Worm (Caenorhabditis elegans) whole organism, early embryonic: ENCODE measurements around the gene F14E5.8.

Experiments
- B0310.2 ChIP-seq: sonication (generic microtip); optimal IDR thresholded peaks from 2 replicates; lab custom pipeline; 2016; ENCODE audit warnings: mild to moderate bottlenecking, missing genetic modification characterization, missing compliant biosample characterization
- F13C5.2 ChIP-seq: sonication (generic microtip); optimal IDR thresholded peaks from 2 replicates; lab custom pipeline; 2017; ENCODE audit warnings: mild to moderate bottlenecking, missing genetic modification characterization, inconsistent platforms, missing compliant biosample characterization
- aly-1 ChIP-seq: sonication (generic microtip); optimal IDR thresholded peaks from 2 replicates; lab custom pipeline; 2016; ENCODE audit warnings: missing genetic modification characterization, missing compliant biosample characterization
- ama-1 ChIP-seq: fragments of 150-350 bp; optimal IDR thresholded peaks from 2 replicates; lab custom pipeline; 2014
- ceh-13 ChIP-seq: fragments of 200-800 bp; sonication (Bioruptor generic); optimal IDR thresholded peaks from 2 replicates; lab custom pipeline; 2018; ENCODE audit warnings: mild to moderate bottlenecking, missing genetic modification characterization, missing compliant biosample characterization
- ceh-36 ChIP-seq: sonication (generic microtip); optimal IDR thresholded peaks from 2 replicates; lab custom pipeline; 2016; ENCODE audit warnings: missing genetic modification characterization, inconsistent platforms, missing compliant biosample characterization
- ets-7 ChIP-seq: sonication (generic microtip); optimal IDR thresholded peaks from 2 replicates; lab custom pipeline; 2016; ENCODE audit warnings: missing genotype, missing genetic modification characterization, missing compliant biosample characterization
- flt-1 ChIP-seq: fragments of 200-800 bp; sonication (Bioruptor generic); IDR thresholded peaks from 2 replicates; pipeline ENCODE4 v1.3.6; 2022; ENCODE audit warnings: missing genetic modification characterization, missing compliant biosample characterization
- hmbx-1 ChIP-seq: sonication (generic microtip); optimal IDR thresholded peaks from 2 replicates; lab custom pipeline; 2016; ENCODE audit warnings: mild to moderate bottlenecking, missing genetic modification characterization, missing compliant biosample characterization
- hmg-4 ChIP-seq: fragments of 200-800 bp; sonication (Bioruptor generic); optimal IDR thresholded peaks from 2 replicates; lab custom pipeline; 2018; ENCODE audit warnings: mild to moderate bottlenecking, missing genetic modification characterization, missing compliant biosample characterization
- hnd-1 ChIP-seq: sonication (generic microtip); optimal IDR thresholded peaks from 2 replicates; lab custom pipeline; 2016; ENCODE audit warnings: missing genetic modification characterization, missing compliant biosample characterization
- pes-1 ChIP-seq: fragments of 200-800 bp; sonication (Bioruptor generic); IDR thresholded peaks from 2 replicates; pipeline ENCODE4 v1.3.6; 2022; ENCODE audit warnings: missing genetic modification reagents, missing genetic modification characterization, missing compliant biosample characterization
- scrt-1 ChIP-seq: fragments of 200-800 bp; sonication (Bioruptor generic); IDR thresholded peaks from 2 replicates; pipeline ENCODE4 v1.3.6; 2022; ENCODE audit warnings: missing genetic modification characterization, missing compliant biosample characterization
- sea-1 ChIP-seq: fragments of 200-800 bp; sonication (Bioruptor generic); conservative IDR thresholded peaks from 2 replicates; pipeline ENCODE4 v1.3.6; 2022; ENCODE audit warnings: missing genetic modification characterization, missing compliant biosample characterization
- tbx-11 ChIP-seq: fragments of 200-800 bp; sonication (Bioruptor generic); IDR thresholded peaks from 2 replicates; pipeline ENCODE4 v1.3.6; 2022; ENCODE audit warnings: missing genetic modification characterization, missing compliant biosample characterization
- tbx-37 ChIP-seq: fragments of 200-800 bp; sonication (Bioruptor generic); conservative IDR thresholded peaks from 2 replicates; pipeline ENCODE4 v1.3.6; 2022; ENCODE audit warnings: missing genetic modification reagents, missing genetic modification characterization, missing compliant biosample characterization
- tra-4 ChIP-seq: sonication (generic microtip); optimal IDR thresholded peaks from 2 replicates; lab custom pipeline; 2017; ENCODE audit warnings: missing genetic modification characterization, missing compliant biosample characterization

F14E5.8 gene

DNA sequence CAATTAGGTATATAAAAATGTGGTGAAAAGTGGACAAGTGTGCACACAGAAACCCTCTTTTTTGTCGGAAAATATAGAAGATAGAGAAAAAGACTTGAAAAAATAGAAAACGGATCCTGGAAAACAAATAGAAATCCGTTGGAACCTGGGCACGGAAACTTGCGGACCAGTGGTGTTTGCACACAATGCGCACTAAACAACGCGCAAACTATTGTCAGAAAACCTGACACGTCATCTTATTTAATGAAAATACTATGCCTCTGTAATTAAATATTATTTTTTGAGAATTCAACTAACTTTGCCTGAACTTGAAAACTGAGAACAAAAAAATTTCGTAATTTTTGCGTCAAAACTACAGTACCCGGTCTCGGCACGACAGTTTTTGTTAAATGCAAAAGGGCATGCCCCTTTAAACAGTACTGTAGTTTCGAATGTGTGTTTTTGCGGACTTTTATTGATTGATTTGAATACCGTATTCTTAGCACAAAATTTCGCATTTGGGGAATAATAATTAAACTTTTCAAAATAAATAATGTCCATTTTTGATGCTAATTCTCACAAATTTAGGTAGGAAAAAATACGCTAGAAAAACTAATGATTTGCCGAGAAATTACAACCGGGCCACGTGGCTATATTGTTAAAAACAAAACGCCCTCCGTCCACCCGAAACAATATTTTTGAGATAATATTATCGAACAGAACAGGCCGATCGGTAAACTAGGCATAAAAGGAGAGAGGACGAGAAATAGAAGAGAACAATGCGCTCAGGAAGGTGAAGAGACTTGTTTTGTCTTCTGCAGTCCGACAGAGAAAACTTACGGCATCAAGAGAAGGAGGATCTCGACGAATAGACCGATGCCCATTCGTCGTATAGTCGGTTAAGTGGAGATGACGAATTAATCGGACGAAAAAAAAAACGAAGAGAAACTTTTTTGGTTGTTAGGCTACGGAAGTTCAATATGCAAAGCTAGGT is 9.3 kb downstream of the F14E5.8 start:
- TF ChIP-seq hnd-1 (tag; lab: Kevin White, UChicago) (no peak), aly-1 (tag; lab: Kevin White, UChicago) (no peak), hmbx-1 (tag; lab: Kevin White, UChicago) (no peak), ets-7 (no peak), ceh-36 (tag; lab: Kevin White, UChicago) (no peak), ama-1 (no peak), pes-1 (GFP tag; lab: Robert Waterston, UW) (no peak), ceh-13 (GFP tag; lab: Kevin White, UChicago) (no peak), flt-1 (GFP tag; lab: Robert Waterston, UW) (no peak), scrt-1 (GFP tag; lab: Robert Waterston, UW) (no peak), F13C5.2 (tag; lab: Kevin White, UChicago) (no peak), hmg-4 (GFP tag; lab: Kevin White, UChicago) (no peak), sea-1 (GFP tag; lab: Robert Waterston, UW) (no peak), B0310.2 (no peak), tra-4 (tag; lab: Kevin White, UChicago) (no peak), tbx-11 (GFP tag; lab: Robert Waterston, UW) (no peak)

DNA sequence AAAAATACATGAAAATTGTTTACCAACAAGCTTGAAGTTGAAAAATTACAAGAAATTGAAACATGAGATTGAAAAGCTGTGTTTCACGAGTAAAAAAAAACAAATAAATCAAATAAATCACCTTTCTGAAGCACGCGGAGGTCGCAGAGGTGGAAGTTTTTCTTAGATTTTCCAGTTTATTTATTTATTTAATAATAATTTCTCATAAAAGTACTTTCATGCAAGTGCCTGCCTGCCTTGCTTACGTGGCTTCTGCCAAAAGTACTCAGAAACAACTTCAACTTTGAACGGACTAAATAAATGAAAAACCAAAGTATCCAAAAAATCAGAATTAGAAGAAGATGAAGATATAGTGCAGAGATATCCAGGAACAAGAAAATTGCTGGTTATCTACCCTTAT is 12.1 kb downstream of the F14E5.8 start, which contains the start of gene acp-2:
acp-2 (minus strand) TSS at position 101 of the 400 bp plus-strand sequence.
- TF ChIP-seq F13C5.2 (tag; lab: Kevin White, UChicago) (no peak), B0310.2 (no peak), ceh-13 (GFP tag; lab: Kevin White, UChicago) (no peak), hnd-1 (tag; lab: Kevin White, UChicago) (no peak), ceh-36 (tag; lab: Kevin White, UChicago) (no peak), aly-1 (tag; lab: Kevin White, UChicago) (no peak), ets-7 (no peak), tbx-37 (GFP tag; lab: Robert Waterston, UW) (no peak), hmg-4 (GFP tag; lab: Kevin White, UChicago) (no peak), tra-4 (tag; lab: Kevin White, UChicago) (no peak), ama-1 (no peak), tbx-11 (GFP tag; lab: Robert Waterston, UW) (no peak), flt-1 (GFP tag; lab: Robert Waterston, UW) (no peak)

DNA sequence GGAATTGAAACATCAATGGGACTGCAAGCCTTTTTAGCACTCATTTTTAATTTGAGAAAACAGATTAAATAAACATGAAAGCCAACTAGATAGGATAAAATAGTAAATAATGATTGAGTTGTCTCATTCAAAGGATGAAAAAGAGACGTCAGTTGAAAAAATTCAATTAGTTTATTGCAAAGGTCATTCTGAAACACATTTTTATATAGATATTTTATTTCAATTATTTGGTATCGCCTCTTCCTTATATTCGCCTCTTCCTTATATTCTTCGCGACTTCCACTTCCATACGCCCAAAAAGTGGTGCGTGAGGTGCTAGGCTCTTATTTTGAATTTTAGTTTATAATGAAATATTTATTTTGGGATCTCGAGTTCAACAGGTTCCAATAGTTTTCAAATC is 15.1 kb downstream of the F14E5.8 start, which contains the start of gene acp-4:
acp-4 (minus strand) TSS at position 101 of the 400 bp plus-strand sequence.
- TF ChIP-seq scrt-1 (GFP tag; lab: Robert Waterston, UW): no peak
- no peak for TF ChIP-seq tbx-11 (GFP tag; lab: Robert Waterston, UW)

DNA sequence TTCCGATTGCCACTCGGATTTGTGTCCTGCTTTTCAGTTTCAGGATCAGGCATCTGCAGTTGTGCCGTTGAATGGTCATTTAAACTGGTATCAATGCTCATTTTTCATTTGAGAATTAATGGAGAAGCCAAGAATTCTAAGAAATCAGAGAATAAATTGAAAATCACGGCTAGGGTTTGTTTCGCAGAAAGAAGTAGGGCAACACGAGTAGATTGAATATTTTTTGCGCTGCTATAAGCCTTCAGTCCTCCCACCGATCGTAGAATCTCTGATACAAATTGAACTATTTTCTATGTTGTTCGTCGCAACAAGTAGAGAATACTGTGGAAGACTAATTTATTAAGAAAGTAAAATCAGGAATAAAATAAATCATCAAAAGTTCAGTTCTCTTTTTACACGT is 17.1 kb downstream of the F14E5.8 start, which contains the start of gene acp-3:
acp-3 (minus strand) TSS at position 101 of the 400 bp plus-strand sequence.
- no peak for TF ChIP-seq ceh-36 (tag; lab: Kevin White, UChicago)
- TF ChIP-seq tbx-11 (GFP tag; lab: Robert Waterston, UW): no peak
- no peak for TF ChIP-seq F13C5.2 (tag; lab: Kevin White, UChicago)
- no peak for TF ChIP-seq aly-1 (tag; lab: Kevin White, UChicago)
- no peak for TF ChIP-seq ets-7
- no peak for TF ChIP-seq flt-1 (GFP tag; lab: Robert Waterston, UW)
- TF ChIP-seq tra-4 (tag; lab: Kevin White, UChicago): no peak
- TF ChIP-seq pes-1 (GFP tag; lab: Robert Waterston, UW): no peak
- no peak for TF ChIP-seq hmbx-1 (tag; lab: Kevin White, UChicago)
- no peak for TF ChIP-seq hnd-1 (tag; lab: Kevin White, UChicago)
- no peak for TF ChIP-seq scrt-1 (GFP tag; lab: Robert Waterston, UW)
- TF ChIP-seq tbx-37 (GFP tag; lab: Robert Waterston, UW): no peak
- TF ChIP-seq ama-1: no peak
- TF ChIP-seq sea-1 (GFP tag; lab: Robert Waterston, UW): no peak
- no peak for TF ChIP-seq hmg-4 (GFP tag; lab: Kevin White, UChicago)
- TF ChIP-seq ceh-13 (GFP tag; lab: Kevin White, UChicago): no peak
- TF ChIP-seq B0310.2: no peak

DNA sequence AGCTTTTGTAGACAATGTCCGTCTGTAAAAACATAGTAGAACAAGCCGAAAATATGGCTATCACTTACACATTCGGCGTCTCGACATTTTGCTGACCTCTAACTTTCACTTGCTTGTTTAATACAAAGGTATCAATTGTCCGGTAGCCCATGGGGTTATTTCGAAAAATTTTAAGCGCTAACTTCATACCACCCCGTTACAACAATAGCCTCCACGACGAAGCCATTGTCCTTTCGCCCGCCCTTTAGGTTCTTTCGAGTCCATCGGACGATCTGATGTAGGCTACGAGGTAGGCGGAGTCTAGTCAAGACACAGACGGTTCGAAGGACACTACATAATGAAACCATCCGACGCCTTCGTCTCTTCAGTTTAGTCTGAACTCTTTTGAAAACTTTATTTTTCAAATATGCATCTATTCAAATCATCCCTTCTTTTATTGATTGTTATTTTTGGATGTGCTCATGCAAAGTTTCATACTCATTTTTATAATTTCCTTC is 18.9 kb downstream of the F14E5.8 start, which contains the start of gene lips-10:
lips-10 (plus strand) TSS at position 378 of the 497 bp plus-strand sequence.
- TF ChIP-seq scrt-1 (GFP tag; lab: Robert Waterston, UW) (no peak), ceh-13 (GFP tag; lab: Kevin White, UChicago) (no peak), hnd-1 (tag; lab: Kevin White, UChicago) (no peak), tbx-37 (GFP tag; lab: Robert Waterston, UW) (no peak), pes-1 (GFP tag; lab: Robert Waterston, UW) (no peak), ceh-36 (tag; lab: Kevin White, UChicago) (no peak), hmg-4 (GFP tag; lab: Kevin White, UChicago) (no peak), sea-1 (GFP tag; lab: Robert Waterston, UW) (no peak), B0310.2 (no peak), tra-4 (tag; lab: Kevin White, UChicago) (no peak)

DNA sequence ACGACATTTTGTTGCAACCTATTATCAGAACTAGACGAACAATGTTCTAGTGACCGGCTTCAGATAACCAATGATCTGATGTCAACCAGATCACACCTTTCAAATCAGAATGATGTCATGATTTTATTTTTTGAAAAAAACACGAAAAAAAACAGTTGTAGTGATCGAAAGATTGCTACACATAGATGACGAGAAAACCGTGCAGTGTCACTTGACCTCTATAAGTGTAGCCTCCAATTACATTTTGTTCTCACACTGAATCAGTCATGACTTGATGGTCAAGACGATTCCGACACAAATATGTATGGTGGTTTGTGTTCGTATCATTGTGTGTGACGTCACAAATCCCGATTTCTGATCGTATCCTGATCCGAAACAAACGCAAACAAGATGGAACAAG is 20.2 kb downstream of the F14E5.8 start:
- TF ChIP-seq B0310.2 (no peak), ceh-36 (tag; lab: Kevin White, UChicago) (no peak), hnd-1 (tag; lab: Kevin White, UChicago) (no peak), ets-7 (no peak), tbx-37 (GFP tag; lab: Robert Waterston, UW) (no peak), hmg-4 (GFP tag; lab: Kevin White, UChicago) (no peak), tra-4 (tag; lab: Kevin White, UChicago) (no peak), ceh-13 (GFP tag; lab: Kevin White, UChicago) (no peak), sea-1 (GFP tag; lab: Robert Waterston, UW) (no peak), ama-1 (no peak), scrt-1 (GFP tag; lab: Robert Waterston, UW) (no peak), tbx-11 (GFP tag; lab: Robert Waterston, UW) (no peak), F13C5.2 (tag; lab: Kevin White, UChicago) (no peak), hmbx-1 (tag; lab: Kevin White, UChicago) (no peak), flt-1 (GFP tag; lab: Robert Waterston, UW) (no peak), pes-1 (GFP tag; lab: Robert Waterston, UW) (no peak), aly-1 (tag; lab: Kevin White, UChicago) (no peak)
